In the genomic region with DNA sequence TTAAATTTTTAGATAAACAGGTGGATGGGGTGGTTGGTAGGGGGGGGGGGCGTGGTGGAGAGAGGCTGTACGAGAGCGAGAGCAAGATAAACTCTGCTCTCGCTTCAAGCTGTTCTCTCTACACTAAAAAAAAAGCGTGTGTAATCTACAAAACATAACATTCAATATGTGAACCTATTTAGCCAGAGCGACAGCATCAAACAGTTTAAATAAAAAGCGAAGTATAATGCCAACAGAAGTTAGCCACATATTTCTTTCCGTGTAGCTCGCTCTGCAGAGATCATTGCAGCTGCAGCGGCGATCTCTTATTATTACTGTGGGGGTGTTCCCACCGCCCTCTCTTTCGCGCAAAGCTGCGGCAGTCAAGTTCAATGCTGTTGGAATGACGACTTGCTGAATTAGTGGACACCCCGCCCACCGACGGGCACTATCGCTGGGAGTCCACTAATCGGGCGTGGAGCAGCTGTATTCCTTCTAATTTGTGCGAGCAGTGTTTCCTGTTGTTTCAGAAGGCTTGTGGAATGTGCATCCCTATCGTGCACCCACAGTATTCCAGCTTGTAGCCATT, we compare ENCODE assay signal across 5 fruit fly cellular contexts.
TF ChIP-seq lines count a peak whose summit lies in the region.

Gene CG2930 (plus strand): TSS at position 518 of the 568 bp plus-strand sequence.

- TF ChIP-seq CTCF in whole organism, embryonic (GFP tag; optimal IDR thresholded peaks at IDR 0.05; lab: Kevin White, UChicago) = peak; percentile 52

TF ChIP-seq in whole organism, adult, 20 proteins besides CTCF, POLR2A, EP300 and RAD21 (continues in another document):
- no peak for TF ChIP-seq cnc (optimal IDR thresholded peaks at IDR 0.05; lab: Kevin White, UChicago)
- TF ChIP-seq CG12768 (GFP tag; optimal IDR thresholded peaks at IDR 0.05; lab: Kevin White, UChicago) = peak; percentile 84
- peak; percentile 86 for TF ChIP-seq CG5204 (GFP tag; optimal IDR thresholded peaks at IDR 0.05; lab: Kevin White, UChicago)
- peak; percentile 90 for TF ChIP-seq CG14711 (tag; optimal IDR thresholded peaks at IDR 0.05; lab: Kevin White, UChicago)
- TF ChIP-seq CG7101 (tag; optimal IDR thresholded peaks at IDR 0.05; lab: Kevin White, UChicago) = peak; percentile 94
- peak; percentile 96 for TF ChIP-seq CG1620 (GFP tag; optimal IDR thresholded peaks at IDR 0.05; lab: Kevin White, UChicago)
- peak; percentile 81 for TF ChIP-seq ovo (GFP tag; optimal IDR thresholded peaks at IDR 0.05; lab: Kevin White, UChicago)
- peak; percentile 88 for TF ChIP-seq CG7045 (GFP tag; optimal IDR thresholded peaks at IDR 0.05; lab: Kevin White, UChicago)
- TF ChIP-seq Crg-1 (GFP tag; optimal IDR thresholded peaks at IDR 0.05; lab: Kevin White, UChicago) = peak; percentile 93
- peak; percentile 78 for TF ChIP-seq Clk (GFP tag; optimal IDR thresholded peaks at IDR 0.05; lab: Kevin White, UChicago)
- peak; percentile 98 for TF ChIP-seq bab1 (GFP tag; optimal IDR thresholded peaks at IDR 0.05; lab: Kevin White, UChicago)
- TF ChIP-seq pad (GFP tag; optimal IDR thresholded peaks at IDR 0.05; lab: Kevin White, UChicago) = peak; percentile 72
- peak; percentile 44 for TF ChIP-seq cic (GFP tag; optimal IDR thresholded peaks at IDR 0.05; lab: Kevin White, UChicago)
- peak; percentile 38 for TF ChIP-seq kay (GFP tag; lab: Kevin White, UChicago; ENCODE audit: borderline replicate concordance)
- TF ChIP-seq CG11617 (GFP tag; optimal IDR thresholded peaks at IDR 0.05; lab: Kevin White, UChicago) = peak; percentile 82
- peak; percentile 95 for TF ChIP-seq Hr96 (GFP tag; optimal IDR thresholded peaks at IDR 0.05; lab: Kevin White, UChicago)

TF ChIP-seq in whole organism, embryonic, 481 proteins besides CTCF, POLR2A, EP300 and RAD21 (continues in another document):
- TF ChIP-seq CG4360 (GFP tag; IDR thresholded peaks at IDR 0.05; lab: Robert Waterston, UW) = peak; percentile 53; the same call in 1 of the 2 replicates
- peak; percentile 77; the same call in 2 of the 3 replicates for TF ChIP-seq CG11093 (GFP tag; IDR thresholded peaks at IDR 0.05; lab: Robert Waterston, UW)
- TF ChIP-seq corto (GFP tag; optimal IDR thresholded peaks at IDR 0.05; lab: Kevin White, UChicago) = peak; percentile 68
- TF ChIP-seq chif (GFP tag; optimal IDR thresholded peaks at IDR 0.05; lab: Kevin White, UChicago) = peak; percentile 87 to 91
- TF ChIP-seq ato (GFP tag; IDR thresholded peaks at IDR 0.05; lab: Robert Waterston, UW; ENCODE audit: partially characterized antibody) = no peak
- TF ChIP-seq CG6854 (GFP tag; optimal IDR thresholded peaks at IDR 0.05; lab: Kevin White, UChicago) = peak; percentile 52
- TF ChIP-seq MBD-R2 (GFP tag; IDR thresholded peaks at IDR 0.05; lab: Robert Waterston, UW) = peak; percentile 45; the same call in 1 of the 2 replicates
- TF ChIP-seq gfzf (GFP tag; optimal IDR thresholded peaks at IDR 0.05; lab: Kevin White, UChicago) = no peak
- TF ChIP-seq E2f2 (GFP tag; IDR thresholded peaks at IDR 0.05; lab: Robert Waterston, UW) = peak; percentile 58
- peak; percentile 85 for TF ChIP-seq ap (GFP tag; IDR thresholded peaks at IDR 0.05; lab: Robert Waterston, UW)
- TF ChIP-seq slbo (GFP tag; IDR thresholded peaks at IDR 0.05; lab: Robert Waterston, UW) = peak; percentile 85
- peak in 1 of 2 experiments; percentile 38 for TF ChIP-seq crp (GFP tag; optimal IDR thresholded peaks at IDR 0.05; lab: Kevin White, UChicago)
- TF ChIP-seq sisA (GFP tag; IDR thresholded peaks at IDR 0.05; lab: Robert Waterston, UW) = peak; percentile 90
- TF ChIP-seq CG11560 (tag; IDR thresholded peaks at IDR 0.05; lab: Robert Waterston, UW) = no peak
- peak; percentile 64 for TF ChIP-seq Hmr (GFP tag; optimal IDR thresholded peaks at IDR 0.05; lab: Kevin White, UChicago)
- TF ChIP-seq CG4730 (GFP tag; IDR thresholded peaks at IDR 0.05; lab: Robert Waterston, UW) = peak; percentile 83

TF ChIP-seq in whole organism, prepupa, 60 proteins besides CTCF, POLR2A, EP300 and RAD21 (continues in another document):
- peak; percentile 85 for TF ChIP-seq vri (GFP tag; optimal IDR thresholded peaks at IDR 0.05; lab: Kevin White, UChicago)
- TF ChIP-seq CG16779 (tag; optimal IDR thresholded peaks at IDR 0.05; lab: Kevin White, UChicago) = peak; percentile 92
- TF ChIP-seq CG8632 (GFP tag; optimal IDR thresholded peaks at IDR 0.05; lab: Kevin White, UChicago) = peak; percentile 96
- TF ChIP-seq Eip78C (GFP tag; lab: Kevin White, UChicago) = peak; percentile 99
- TF ChIP-seq Sox102F (GFP tag; optimal IDR thresholded peaks at IDR 0.05; lab: Kevin White, UChicago) = peak; percentile 93
- peak; percentile 91 for TF ChIP-seq Hr4 (GFP tag; optimal IDR thresholded peaks at IDR 0.05; lab: Kevin White, UChicago)
- TF ChIP-seq eg (GFP tag; IDR thresholded peaks at IDR 0.05; lab: Robert Waterston, UW) = peak; percentile 98
- TF ChIP-seq Sox15 (GFP tag; optimal IDR thresholded peaks at IDR 0.05; lab: Kevin White, UChicago) = peak; percentile 97
- TF ChIP-seq Lpt (GFP tag; optimal IDR thresholded peaks at IDR 0.05; lab: Kevin White, UChicago) = peak; percentile 92
- TF ChIP-seq net (GFP tag; optimal IDR thresholded peaks at IDR 0.05; lab: Kevin White, UChicago) = peak; percentile 96
- peak; percentile 94 for TF ChIP-seq CG15336 (GFP tag; IDR thresholded peaks at IDR 0.05; lab: Robert Waterston, UW)
- TF ChIP-seq lz (GFP tag; optimal IDR thresholded peaks at IDR 0.05; lab: Kevin White, UChicago) = peak; percentile 97
- peak; percentile 98 for TF ChIP-seq CG3919 (GFP tag; optimal IDR thresholded peaks at IDR 0.05; lab: Kevin White, UChicago)
- peak; percentile 98 for TF ChIP-seq CG7368 (GFP tag; optimal IDR thresholded peaks at IDR 0.05; lab: Kevin White, UChicago)
- peak; percentile 95 for TF ChIP-seq Eip75B (GFP tag; optimal IDR thresholded peaks at IDR 0.05; lab: Kevin White, UChicago)
- TF ChIP-seq CG6792 (GFP tag; optimal IDR thresholded peaks at IDR 0.05; lab: Kevin White, UChicago) = peak; percentile 98
- peak; percentile 97 for TF ChIP-seq fd59A (GFP tag; optimal IDR thresholded peaks at IDR 0.05; lab: Kevin White, UChicago)
- TF ChIP-seq fd85E (GFP tag; optimal IDR thresholded peaks at IDR 0.05; lab: Kevin White, UChicago) = peak; percentile 90

TF ChIP-seq in whole organism, pupa, 21 proteins besides CTCF, POLR2A, EP300 and RAD21 (continues in another document):
- TF ChIP-seq CG4496 (GFP tag; IDR thresholded peaks at IDR 0.05; lab: Robert Waterston, UW) = peak; percentile 98
- TF ChIP-seq EcR (GFP tag; optimal IDR thresholded peaks at IDR 0.05; lab: Kevin White, UChicago) = peak; percentile 44
- peak; percentile 91 for TF ChIP-seq rn (GFP tag; IDR thresholded peaks at IDR 0.05; lab: Robert Waterston, UW)
- TF ChIP-seq CG8301 (tag; optimal IDR thresholded peaks at IDR 0.05; lab: Kevin White, UChicago) = peak; percentile 90
- peak; percentile 94 for TF ChIP-seq Pif1B (GFP tag; optimal IDR thresholded peaks at IDR 0.05; lab: Kevin White, UChicago)
- peak; percentile 96 for TF ChIP-seq CG12605 (GFP tag; IDR thresholded peaks at IDR 0.05; lab: Robert Waterston, UW)
- TF ChIP-seq Ets98B (GFP tag; IDR thresholded peaks at IDR 0.05; lab: Robert Waterston, UW) = peak; percentile 97
- peak; percentile 71 for TF ChIP-seq D1 (tag; optimal IDR thresholded peaks at IDR 0.05; lab: Kevin White, UChicago)
- peak; percentile 92 for TF ChIP-seq CG14655 (GFP tag; optimal IDR thresholded peaks at IDR 0.05; lab: Kevin White, UChicago)
- peak; percentile 92 for TF ChIP-seq Pif1A (GFP tag; optimal IDR thresholded peaks at IDR 0.05; lab: Kevin White, UChicago)
- TF ChIP-seq gl (tag; optimal IDR thresholded peaks at IDR 0.05; lab: Kevin White, UChicago) = peak; percentile 93
- TF ChIP-seq CG8159 (tag; optimal IDR thresholded peaks at IDR 0.05; lab: Kevin White, UChicago) = peak; percentile 95
- peak; percentile 80 for TF ChIP-seq CG10348 (GFP tag; IDR thresholded peaks at IDR 0.05; lab: Robert Waterston, UW)
- TF ChIP-seq CG9948 (tag; optimal IDR thresholded peaks at IDR 0.05; lab: Kevin White, UChicago) = peak; percentile 91
- peak; percentile 97 for TF ChIP-seq CG15710 (tag; optimal IDR thresholded peaks at IDR 0.05; lab: Kevin White, UChicago)
- TF ChIP-seq CG13204 (GFP tag; optimal IDR thresholded peaks at IDR 0.05; lab: Kevin White, UChicago) = peak; percentile 90
- TF ChIP-seq Snoo (tag; optimal IDR thresholded peaks at IDR 0.05; lab: Kevin White, UChicago) = peak; percentile 97
- TF ChIP-seq CG32121 (GFP tag; IDR thresholded peaks at IDR 0.05; lab: Robert Waterston, UW) = peak; percentile 97
- peak; percentile 98 for TF ChIP-seq fd96Ca (GFP tag; IDR thresholded peaks at IDR 0.05; lab: Robert Waterston, UW)

TF ChIP-seq in whole organism, wandering third instar larva, 38 proteins besides CTCF, POLR2A, EP300 and RAD21 (continues in another document):
- peak; percentile 94 for TF ChIP-seq dmrt93B (GFP tag; optimal IDR thresholded peaks at IDR 0.05; lab: Kevin White, UChicago)
- peak; percentile 60 to 96 for TF ChIP-seq foxo (GFP tag; optimal IDR thresholded peaks at IDR 0.05; lab: Kevin White, UChicago)
- peak; percentile 63 for TF ChIP-seq GATAd (GFP tag; optimal IDR thresholded peaks at IDR 0.05; lab: Kevin White, UChicago)
- TF ChIP-seq CrebA (GFP tag; optimal IDR thresholded peaks at IDR 0.05; lab: Kevin White, UChicago; ENCODE audit: borderline replicate concordance) = peak; percentile 63
- TF ChIP-seq Myc (optimal IDR thresholded peaks at IDR 0.05; lab: Kevin White, UChicago) = no peak
- peak; percentile 76 for TF ChIP-seq woc (GFP tag; optimal IDR thresholded peaks at IDR 0.05; lab: Kevin White, UChicago)
- TF ChIP-seq sv (GFP tag; optimal IDR thresholded peaks at IDR 0.05; lab: Kevin White, UChicago) = no peak
- peak; percentile 96 for TF ChIP-seq CG9705 (GFP tag; optimal IDR thresholded peaks at IDR 0.05; lab: Kevin White, UChicago)
- no peak for TF ChIP-seq Dfd (GFP tag; optimal IDR thresholded peaks at IDR 0.05; lab: Kevin White, UChicago)
- peak; percentile 95 for TF ChIP-seq h (GFP tag; optimal IDR thresholded peaks at IDR 0.05; lab: Kevin White, UChicago)
- TF ChIP-seq psq (GFP tag; optimal IDR thresholded peaks at IDR 0.05; lab: Kevin White, UChicago) = peak; percentile 85
- TF ChIP-seq CG32264 (GFP tag; optimal IDR thresholded peaks at IDR 0.05; lab: Kevin White, UChicago) = peak; percentile 93
- TF ChIP-seq dsf (GFP tag; optimal IDR thresholded peaks at IDR 0.05; lab: Kevin White, UChicago; ENCODE audit: borderline replicate concordance) = peak; percentile 65
- peak; percentile 93 for TF ChIP-seq Hnf4 (GFP tag; optimal IDR thresholded peaks at IDR 0.05; lab: Kevin White, UChicago)
- TF ChIP-seq lola (GFP tag; optimal IDR thresholded peaks at IDR 0.05; lab: Kevin White, UChicago) = no peak
- no peak for TF ChIP-seq jim (GFP tag; optimal IDR thresholded peaks at IDR 0.05; lab: Kevin White, UChicago)
- peak; percentile 93 for TF ChIP-seq fru (GFP tag; optimal IDR thresholded peaks at IDR 0.05; lab: Kevin White, UChicago)
- TF ChIP-seq brk (GFP tag; optimal IDR thresholded peaks at IDR 0.05; lab: Kevin White, UChicago) = peak; percentile 81
- TF ChIP-seq Jra (GFP tag; optimal IDR thresholded peaks at IDR 0.05; lab: Kevin White, UChicago) = peak; percentile 73
- TF ChIP-seq Vsx2 (GFP tag; optimal IDR thresholded peaks at IDR 0.05; lab: Kevin White, UChicago; ENCODE audit: partially characterized antibody) = no peak
- TF ChIP-seq Hr78 (GFP tag; optimal IDR thresholded peaks at IDR 0.05; lab: Kevin White, UChicago) = no peak
